Worm (Caenorhabditis elegans) whole organism, L1 larva: ENCODE measurements around the gene acs-20.

ENCODE experiments used
- alr-1 ChIP-seq: fragments of 200-800 bp; sonication (Bioruptor generic); optimal IDR thresholded peaks from 2 replicates; lab custom pipeline; 2018; ENCODE audit warnings: borderline replicate concordance, mild to moderate bottlenecking, missing genetic modification characterization, missing compliant biosample characterization
- aly-2 ChIP-seq: fragments of 150-350 bp; optimal IDR thresholded peaks from 2 replicates; lab custom pipeline; 2014; ENCODE audit warnings: missing biosample characterization, missing genetic modification characterization
- ceh-8 ChIP-seq: fragments of 200-800 bp; sonication (Bioruptor generic); optimal IDR thresholded peaks from 2 replicates; lab custom pipeline; 2018; ENCODE audit warnings: mild to moderate bottlenecking, missing genetic modification characterization, moderate library complexity, missing compliant biosample characterization
- fos-1 ChIP-seq: fragments of 150-350 bp; optimal IDR thresholded peaks from 2 replicates; lab custom pipeline; 2014; ENCODE audit warnings: missing biosample characterization, missing genetic modification characterization
- nhr-28 ChIP-seq: fragments of 150-350 bp; optimal IDR thresholded peaks from 2 replicates; lab custom pipeline; 2014; ENCODE audit warnings: missing biosample characterization, missing genetic modification characterization
- skn-1 ChIP-seq: fragments of 150-350 bp; optimal IDR thresholded peaks from 2 replicates; lab custom pipeline; 2014; ENCODE audit warnings: missing biosample characterization, missing genetic modification characterization
- unc-30 ChIP-seq: sonication (generic microtip); optimal IDR thresholded peaks from 2 replicates; lab custom pipeline; 2017; ENCODE audit warnings: missing biosample characterization, missing genetic modification characterization
- ztf-11 ChIP-seq, 2 experiments: sonication (generic microtip); optimal IDR thresholded peaks; 2 replicates each; lab custom pipeline; 2016 to 2017; ENCODE audit warnings: missing genetic modification characterization in 2 of 2, missing biosample characterization in 1 of 2, missing compliant biosample characterization in 1 of 2

- TF ChIP-seq skn-1 (tag; lab: Kevin White, UChicago) (no peak), alr-1 (tag; lab: Kevin White, UChicago) (no peak), aly-2 (no peak), ceh-8 (no peak), nhr-28 (tag; lab: Kevin White, UChicago) (no peak), unc-30 (tag; lab: Kevin White, UChicago) (no peak), fos-1 (no peak), ztf-11 (tag; optimal IDR thresholded peaks at IDR 0.05; lab: Kevin White, UChicago) (no peak)
Measured at ce11 chrIV:12425595-12425994, 27.1 kb upstream of the acs-20 start.
